Worm (Caenorhabditis elegans) whole organism, mixed stage, embryonic: ENCODE data around the gene F59E11.7.

Experiments used
- M03D4.4 ChIP-seq: sonication (generic microtip); optimal IDR thresholded peaks from 2 replicates; lab custom pipeline; 2017; ENCODE audit warnings: mild to moderate bottlenecking, missing genetic modification characterization, missing compliant biosample characterization
- blmp-1 ChIP-seq: fragments of 150-350 bp; optimal IDR thresholded peaks from 2 replicates; lab custom pipeline; 2014; ENCODE audit warnings: missing biosample characterization, missing genetic modification characterization
- ceh-39 ChIP-seq: fragments of 150-350 bp; optimal IDR thresholded peaks from 2 replicates; lab custom pipeline; 2014; ENCODE audit warnings: missing biosample characterization, missing genetic modification characterization
- ceh-43 ChIP-seq: fragments of 200-800 bp; sonication (Bioruptor generic); optimal IDR thresholded peaks from 2 replicates; lab custom pipeline; 2018; ENCODE audit warnings: mild to moderate bottlenecking, missing genetic modification characterization, moderate library complexity, missing compliant biosample characterization
- ceh-83 ChIP-seq: fragments of 200-800 bp; sonication (Bioruptor generic); optimal IDR thresholded peaks from 2 replicates; lab custom pipeline; 2018; ENCODE audit warnings: mild to moderate bottlenecking, missing genetic modification characterization, missing compliant biosample characterization
- ces-1 ChIP-seq: fragments of 150-350 bp; optimal IDR thresholded peaks from 2 replicates; lab custom pipeline; 2014; ENCODE audit warnings: missing biosample characterization, missing genetic modification reagents, missing genetic modification characterization
- cnd-1 ChIP-seq: fragments of 200-800 bp; sonication (Bioruptor generic); optimal IDR thresholded peaks from 2 replicates; lab custom pipeline; 2018; ENCODE audit warnings: mild to moderate bottlenecking, missing genetic modification characterization, missing compliant biosample characterization
- drap-1 ChIP-seq: fragments of 200-800 bp; sonication (Bioruptor generic); optimal IDR thresholded peaks from 3 replicates; lab custom pipeline; 2018; ENCODE audit warnings: mild to moderate bottlenecking, missing genetic modification characterization, missing compliant biosample characterization
- elt-1 ChIP-seq: sonication (generic microtip); optimal IDR thresholded peaks from 2 replicates; lab custom pipeline; 2017; ENCODE audit warnings: missing genetic modification characterization, mild to moderate bottlenecking, missing compliant biosample characterization, antibody characterized with exemption, moderate library complexity, borderline replicate concordance; ENCODE audit not compliant: insufficient read depth
- flh-1 ChIP-seq: fragments of 200-800 bp; sonication (Bioruptor generic); optimal IDR thresholded peaks from 2 replicates; lab custom pipeline; 2018; ENCODE audit warnings: mild to moderate bottlenecking, missing genetic modification characterization, moderate library complexity, missing compliant biosample characterization
- ham-2 ChIP-seq: fragments of 200-800 bp; sonication (Bioruptor generic); optimal IDR thresholded peaks from 2 replicates; lab custom pipeline; 2018; ENCODE audit warnings: mild to moderate bottlenecking, missing genetic modification characterization, missing compliant biosample characterization
- hlh-1 ChIP-seq: fragments of 150-350 bp; optimal IDR thresholded peaks from 2 replicates; lab custom pipeline; 2014; ENCODE audit warnings: missing biosample characterization, missing genetic modification reagents, missing genetic modification characterization
- lin-13 ChIP-seq: fragments of 150-350 bp; optimal IDR thresholded peaks from 2 replicates; lab custom pipeline; 2014; ENCODE audit warnings: missing biosample characterization, missing genetic modification characterization
- lin-32 ChIP-seq: fragments of 200-800 bp; sonication (Bioruptor generic); optimal IDR thresholded peaks from 2 replicates; lab custom pipeline; 2018; ENCODE audit warnings: mild to moderate bottlenecking, missing genetic modification characterization, missing compliant biosample characterization
- lsy-2 ChIP-seq: fragments of 150-350 bp; optimal IDR thresholded peaks from 2 replicates; lab custom pipeline; 2014; ENCODE audit warnings: missing biosample characterization, missing genetic modification characterization
- mab-5 ChIP-seq: fragments of 150-350 bp; optimal IDR thresholded peaks from 2 replicates; lab custom pipeline; 2014; ENCODE audit warnings: missing biosample characterization, missing genetic modification characterization
- mep-1 ChIP-seq: fragments of 150-350 bp; optimal IDR thresholded peaks from 2 replicates; lab custom pipeline; 2017; ENCODE audit warnings: missing biosample characterization, missing genetic modification reagents, missing genetic modification characterization, inconsistent platforms
- mls-2 ChIP-seq: sonication (generic microtip); optimal IDR thresholded peaks from 2 replicates; lab custom pipeline; 2016; ENCODE audit warnings: mild to moderate bottlenecking, missing genetic modification characterization, moderate library complexity, missing compliant biosample characterization
- nhr-12 ChIP-seq: fragments of 150-350 bp; optimal IDR thresholded peaks from 2 replicates; lab custom pipeline; 2014; ENCODE audit warnings: missing biosample characterization, missing genetic modification characterization
- nhr-2 ChIP-seq: fragments of 150-350 bp; optimal IDR thresholded peaks from 2 replicates; lab custom pipeline; 2014; ENCODE audit warnings: missing biosample characterization, missing genetic modification characterization
- nhr-28 ChIP-seq: fragments of 150-350 bp; optimal IDR thresholded peaks from 2 replicates; lab custom pipeline; 2014; ENCODE audit warnings: missing biosample characterization, missing genetic modification characterization
- nhr-76 ChIP-seq: sonication (generic microtip); optimal IDR thresholded peaks from 2 replicates; lab custom pipeline; 2017; ENCODE audit warnings: missing biosample characterization, missing genetic modification characterization
- pha-4 ChIP-seq: fragments of 150-350 bp; optimal IDR thresholded peaks from 2 replicates; lab custom pipeline; 2018; ENCODE audit warnings: missing biosample characterization, missing genetic modification reagents, missing genetic modification characterization
- sem-2 ChIP-seq: fragments of 200-800 bp; sonication (Bioruptor generic); optimal IDR thresholded peaks from 2 replicates; lab custom pipeline; 2018; ENCODE audit warnings: mild to moderate bottlenecking, missing genetic modification characterization, missing compliant biosample characterization
- snpc-4 ChIP-seq: fragments of 150-350 bp; optimal IDR thresholded peaks from 2 replicates; lab custom pipeline; 2014; ENCODE audit warnings: missing biosample characterization, missing genetic modification characterization
- sptf-1 ChIP-seq: sonication (generic microtip); optimal IDR thresholded peaks from 2 replicates; lab custom pipeline; 2017; ENCODE audit warnings: mild to moderate bottlenecking, missing genetic modification characterization, moderate library complexity, missing compliant biosample characterization
- unc-120 ChIP-seq: sonication (generic microtip); optimal IDR thresholded peaks from 2 replicates; lab custom pipeline; 2017; ENCODE audit warnings: missing genetic modification characterization, missing compliant biosample characterization; ENCODE audit not compliant: poor library complexity, severe bottlenecking
- unc-39 ChIP-seq: fragments of 150-350 bp; optimal IDR thresholded peaks from 2 replicates; lab custom pipeline; 2014; ENCODE audit warnings: missing biosample characterization, missing genetic modification characterization
- unc-62 ChIP-seq: fragments of 150-350 bp; optimal IDR thresholded peaks from 2 replicates; lab custom pipeline; 2014; ENCODE audit warnings: missing biosample characterization, missing genetic modification reagents, missing genetic modification characterization
- zip-8 ChIP-seq: fragments of 150-350 bp; optimal IDR thresholded peaks from 2 replicates; lab custom pipeline; 2014; ENCODE audit warnings: missing biosample characterization, missing genetic modification characterization
- ztf-11 ChIP-seq: fragments of 150-350 bp; optimal IDR thresholded peaks from 2 replicates; lab custom pipeline; 2014; ENCODE audit warnings: missing biosample characterization, missing genetic modification characterization

F59E11.7 gene

DNA sequence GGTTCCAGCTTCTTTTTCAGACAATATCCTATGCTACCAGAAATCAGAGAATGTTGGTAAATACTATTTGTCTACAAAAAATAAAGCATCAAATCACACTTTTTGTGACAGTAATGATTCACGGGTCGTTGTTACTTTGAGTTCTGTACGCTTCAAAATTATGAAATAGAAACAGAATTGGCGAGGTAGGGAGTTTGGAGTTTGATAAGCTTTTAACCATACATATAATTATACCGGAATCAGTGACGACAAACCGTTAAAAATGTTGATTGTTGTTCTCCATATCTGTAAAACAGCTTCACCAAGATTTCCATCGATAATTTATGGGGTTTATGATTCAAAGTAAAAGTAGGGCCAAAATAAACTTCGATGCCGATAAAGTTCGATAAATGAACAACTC, 12.1 kb upstream of the F59E11.7 start:
- TF ChIP-seq mls-2 (tag; lab: Kevin White, UChicago) (no peak), ces-1 (GFP tag; lab: Kevin White, UChicago) (no peak), nhr-12 (tag; lab: Kevin White, UChicago) (no peak), ceh-83 (GFP tag; lab: Kevin White, UChicago) (no peak), mab-5 (tag; lab: Kevin White, UChicago) (no peak), blmp-1 (tag; lab: Kevin White, UChicago) (no peak)
- TF ChIP-seq, all 35 proteins: peak for 0

DNA sequence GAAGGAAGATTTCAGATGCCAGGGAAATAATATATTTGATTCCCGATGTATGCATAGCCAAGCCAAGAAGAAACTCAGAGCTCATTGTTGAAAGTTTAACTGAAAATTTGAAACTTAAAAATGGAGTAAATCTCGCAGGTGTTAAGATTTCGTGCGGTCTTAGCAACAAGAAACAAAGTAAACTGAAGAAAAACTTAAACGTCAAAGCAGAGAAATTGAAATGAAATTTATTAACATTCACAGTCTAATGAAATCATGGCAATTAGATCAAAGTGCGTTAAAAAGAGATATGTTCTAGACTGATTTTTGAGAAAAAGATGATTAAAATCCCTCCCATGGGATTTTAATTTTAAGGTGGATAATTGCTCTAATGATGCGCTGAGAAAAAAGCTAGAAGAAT, 9.2 kb upstream of the F59E11.7 start, which contains the start of gene str-84:
Gene str-84 (minus strand): TSS at position 101 of the 400 bp plus-strand sequence.
- TF ChIP-seq lin-32 (GFP tag; lab: Kevin White, UChicago) (no peak), nhr-28 (tag; lab: Kevin White, UChicago) (no peak), sptf-1 (tag; lab: Kevin White, UChicago) (no peak), unc-120 (tag; lab: Kevin White, UChicago) (no peak), mab-5 (tag; lab: Kevin White, UChicago) (no peak), sem-2 (no peak), ztf-11 (no peak), elt-1 (tag; lab: Kevin White, UChicago) (no peak), M03D4.4 (tag; lab: Kevin White, UChicago) (no peak), ceh-43 (GFP tag; lab: Kevin White, UChicago) (no peak), mep-1 (tag; lab: Kevin White, UChicago) (no peak), flh-1 (GFP tag; lab: Kevin White, UChicago) (no peak), ham-2 (GFP tag; lab: Kevin White, UChicago) (no peak), unc-39 (no peak)

DNA sequence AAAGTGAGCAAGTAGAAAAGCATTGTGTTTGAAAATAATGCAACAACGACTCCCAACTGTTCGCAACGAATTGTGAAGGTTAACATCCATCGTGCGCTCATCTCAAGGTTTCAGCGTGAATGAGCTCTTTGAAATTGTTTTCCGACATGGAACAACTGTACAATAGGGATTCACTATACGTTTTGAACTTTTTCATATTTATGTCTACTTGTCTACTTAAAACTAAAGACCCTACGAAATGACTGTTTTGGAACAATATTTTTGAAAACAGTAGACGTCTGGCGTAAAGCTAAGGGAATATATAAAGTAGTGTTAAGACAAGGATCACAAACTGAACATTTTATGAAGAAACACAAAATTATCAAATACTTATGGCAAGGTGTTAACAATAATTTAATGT, 6.4 kb upstream of the F59E11.7 start, which contains the start of gene str-86:
Gene str-86 (minus strand): TSS at position 101 of the 400 bp plus-strand sequence.
- TF ChIP-seq M03D4.4 (tag; lab: Kevin White, UChicago) = no peak
- no peak for TF ChIP-seq hlh-1 (tag; lab: Kevin White, UChicago)
- TF ChIP-seq lsy-2 = no peak
- no peak for TF ChIP-seq nhr-76 (tag; lab: Kevin White, UChicago)
- no peak for TF ChIP-seq nhr-28 (tag; lab: Kevin White, UChicago)
- TF ChIP-seq zip-8 (tag; lab: Kevin White, UChicago) = no peak
- TF ChIP-seq unc-120 (tag; lab: Kevin White, UChicago) = no peak
- no peak for TF ChIP-seq mep-1 (tag; lab: Kevin White, UChicago)
- TF ChIP-seq nhr-12 (tag; lab: Kevin White, UChicago) = no peak
- no peak for TF ChIP-seq pha-4 (tag; lab: Kevin White, UChicago)
- TF ChIP-seq lin-32 (GFP tag; lab: Kevin White, UChicago) = no peak
- TF ChIP-seq ceh-39 (tag; lab: Kevin White, UChicago) = no peak
- no peak for TF ChIP-seq flh-1 (GFP tag; lab: Kevin White, UChicago)
- no peak for TF ChIP-seq lin-13
- TF ChIP-seq cnd-1 (tag; lab: Kevin White, UChicago) = no peak
- TF ChIP-seq ceh-83 (GFP tag; lab: Kevin White, UChicago) = no peak
- TF ChIP-seq snpc-4 (tag; lab: Kevin White, UChicago) = no peak

DNA sequence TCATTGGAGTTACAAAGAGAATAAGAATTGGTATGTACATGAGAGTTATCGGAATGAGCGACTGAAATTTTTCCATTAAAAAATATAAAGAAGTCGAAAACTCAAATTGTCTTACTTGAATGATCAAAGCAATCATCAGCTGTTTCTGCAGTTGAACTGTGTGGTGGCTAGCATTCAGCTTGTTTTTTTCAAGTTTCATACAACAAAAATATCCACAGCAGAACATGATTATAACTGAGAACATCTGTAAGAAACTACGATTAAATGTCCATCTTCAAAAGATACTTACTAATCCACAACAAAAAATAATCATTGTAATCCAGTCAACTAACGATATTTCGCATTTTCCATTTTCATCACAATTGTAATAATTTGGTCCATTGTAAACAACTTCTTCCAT, 5.3 kb upstream of the F59E11.7 start:
- no peak for TF ChIP-seq sem-2
- no peak for TF ChIP-seq lin-13
- TF ChIP-seq nhr-2 (tag; lab: Kevin White, UChicago) = no peak
- no peak for TF ChIP-seq ces-1 (GFP tag; lab: Kevin White, UChicago)
- TF ChIP-seq unc-62 (GFP tag; lab: Kevin White, UChicago) = no peak

DNA sequence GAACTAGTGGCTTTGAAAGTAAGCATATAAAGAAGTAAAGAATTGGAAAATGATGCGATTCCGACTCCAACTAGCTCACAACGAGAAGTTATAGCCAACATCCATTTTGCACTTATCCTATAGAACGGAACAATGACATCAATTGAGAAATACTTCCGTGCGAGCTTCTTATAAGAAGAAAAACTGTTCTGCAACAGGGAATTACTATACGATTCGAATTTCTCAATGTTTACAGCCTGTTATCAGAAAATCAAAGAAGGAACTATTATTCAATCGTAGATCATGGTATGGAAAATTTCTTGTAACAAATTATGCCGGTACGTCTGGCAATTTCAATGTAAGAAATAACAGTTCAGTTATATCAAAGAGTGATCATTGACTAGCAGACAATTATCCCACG, 4.3 kb upstream of the F59E11.7 start, which contains the start of gene str-85:
Gene str-85 (minus strand): TSS at position 101 of the 400 bp plus-strand sequence.
- no peak for TF ChIP-seq lin-32 (GFP tag; lab: Kevin White, UChicago)
- TF ChIP-seq M03D4.4 (tag; lab: Kevin White, UChicago) = no peak
- no peak for TF ChIP-seq drap-1
